Fruit fly (Drosophila melanogaster): ENCODE measurements around the gene CG43136.

DNA sequence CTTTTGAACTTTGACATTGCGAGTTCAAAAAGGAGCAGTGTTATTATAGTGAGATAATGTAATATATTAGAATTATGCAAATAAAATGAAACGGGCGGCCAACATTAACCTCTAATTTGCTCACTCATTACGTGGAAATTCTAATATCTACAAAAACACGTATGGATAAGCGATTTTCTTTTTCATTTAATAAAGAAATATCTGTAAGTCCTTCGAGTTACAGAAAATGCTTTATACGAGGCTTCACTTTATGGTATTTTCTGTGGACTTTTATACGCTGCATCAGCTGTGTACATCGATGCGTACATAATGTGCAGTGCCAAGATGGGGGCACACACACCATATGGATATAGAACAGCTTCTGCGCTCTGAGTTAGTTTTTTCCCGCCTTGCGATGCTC lies 32.4 kb downstream of the CG43136 start:
- TF ChIP-seq achi (GFP tag; optimal IDR thresholded peaks at IDR 0.05), result no peak
- TF ChIP-seq CG11294 (GFP tag; IDR thresholded peaks at IDR 0.05), result no peak
- TF ChIP-seq spab (GFP tag; optimal IDR thresholded peaks at IDR 0.05), result no peak
- no peak for TF ChIP-seq CG16779 (tag; optimal IDR thresholded peaks at IDR 0.05)
- no peak for TF ChIP-seq eg (GFP tag; IDR thresholded peaks at IDR 0.05)
- no peak for TF ChIP-seq Hr39 (GFP tag; optimal IDR thresholded peaks at IDR 0.05)
- TF ChIP-seq CG7368 (GFP tag; optimal IDR thresholded peaks at IDR 0.05), result no peak
- no peak for TF ChIP-seq CG4318 (GFP tag; optimal IDR thresholded peaks at IDR 0.05)

Measured in whole organism, prepupa.